Fruit fly (Drosophila melanogaster): ENCODE data around the gene Qsox4.

DNA sequence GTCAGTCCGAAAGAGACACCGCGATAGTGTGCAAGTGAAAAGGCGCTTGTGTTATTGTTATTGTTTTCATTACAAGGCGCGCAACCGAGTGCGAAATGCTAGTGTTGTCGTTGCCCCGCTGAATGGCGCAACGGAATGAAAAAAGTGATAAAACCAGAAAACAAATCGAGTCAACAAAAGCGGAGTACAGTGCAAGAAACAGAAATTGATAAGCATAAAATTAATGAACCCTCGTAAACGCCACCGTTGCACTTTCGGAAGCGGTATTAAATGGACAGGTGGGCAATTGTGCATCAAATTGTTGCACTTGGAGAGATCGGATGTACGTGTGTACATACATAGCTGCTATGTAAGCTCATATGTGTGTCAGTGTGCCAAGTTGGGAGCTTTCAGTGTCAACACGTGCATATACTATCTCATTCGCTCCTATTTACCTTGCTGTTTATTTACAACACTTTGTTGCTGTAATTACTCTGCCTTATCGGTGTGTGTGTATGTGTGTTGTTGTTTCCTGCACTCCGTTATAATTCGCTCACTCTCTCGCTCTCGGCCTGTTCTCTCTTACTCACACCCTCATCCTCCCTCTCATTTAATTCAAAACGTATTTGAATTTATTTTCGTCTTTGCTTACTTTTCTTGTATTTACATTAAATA lies 20.9 kb downstream of the Qsox4 start:
- no peak for TF ChIP-seq insv (optimal IDR thresholded peaks at IDR 0.05)
- TF ChIP-seq psq (optimal IDR thresholded peaks at IDR 0.05) = no peak
- TF ChIP-seq Sin3A (optimal IDR thresholded peaks at IDR 0.05) = no peak
- TF ChIP-seq h (optimal IDR thresholded peaks at IDR 0.05) = no peak
- no peak for TF ChIP-seq ttk (optimal IDR thresholded peaks at IDR 0.05)
- no peak for TF ChIP-seq Myc (optimal IDR thresholded peaks at IDR 0.05)

All from Kc167 (cell line).